Fruit fly (Drosophila melanogaster): ENCODE results near the gene CG17612.

dm6 chr2L:4372802-4373570 is 9.5 kb downstream of the CG17612 start:
- no peak for TF ChIP-seq Abd-B (GFP tag; optimal IDR thresholded peaks at IDR 0.05)
- TF ChIP-seq lola (GFP tag; optimal IDR thresholded peaks at IDR 0.05) = no peak
- no peak for TF ChIP-seq CrebA (GFP tag; optimal IDR thresholded peaks at IDR 0.05; ENCODE audit: borderline replicate concordance)
- no peak for TF ChIP-seq sage (GFP tag; optimal IDR thresholded peaks at IDR 0.05)
- no peak for TF ChIP-seq Hr83 (GFP tag; optimal IDR thresholded peaks at IDR 0.05; ENCODE audit: poor library complexity, severe bottlenecking)

Measured in whole organism, wandering third instar larva.